Worm (Caenorhabditis elegans) whole organism, young adult: Measurements from ENCODE around the gene rpn-7.

Experiments used
- B0035.1 ChIP-seq: sonication (generic microtip); optimal IDR thresholded peaks from 2 replicates; lab custom pipeline; 2016; ENCODE audit warnings: missing genetic modification characterization, mild to moderate bottlenecking, missing compliant biosample characterization, missing genotype, missing genetic modification reagents
- B0336.3 ChIP-seq: fragments of 200-800 bp; sonication (Bioruptor generic); IDR thresholded peaks from 2 replicates; pipeline ENCODE4 v1.3.6; 2022; ENCODE audit warnings: missing genetic modification characterization, missing compliant biosample characterization
- C06A6.2 ChIP-seq: fragments of 200-800 bp; sonication (Bioruptor generic); conservative IDR thresholded peaks from 2 replicates; pipeline ENCODE4 v1.3.6; 2022; ENCODE audit warnings: missing genetic modification characterization, missing compliant biosample characterization
- C17E4.6 ChIP-seq: fragments of 200-800 bp; sonication (Bioruptor generic); IDR thresholded peaks from 2 replicates; pipeline ENCODE4 v1.3.6; 2022; ENCODE audit warnings: missing genetic modification reagents, missing genetic modification characterization, missing compliant biosample characterization
- D2030.7 ChIP-seq: fragments of 200-800 bp; sonication (Bioruptor generic); IDR thresholded peaks from 2 replicates; pipeline ENCODE4 v1.3.6; 2022; ENCODE audit warnings: missing genetic modification reagents, missing genetic modification characterization, missing compliant biosample characterization
- F22D6.2 ChIP-seq: sonication (generic microtip); optimal IDR thresholded peaks from 2 replicates; lab custom pipeline; 2016; ENCODE audit warnings: mild to moderate bottlenecking, missing genetic modification characterization, missing compliant biosample characterization
- F57A8.1 ChIP-seq: fragments of 200-800 bp; sonication (Bioruptor generic); optimal IDR thresholded peaks from 2 replicates; lab custom pipeline; 2018; ENCODE audit warnings: mild to moderate bottlenecking, missing genetic modification characterization, moderate library complexity, missing compliant biosample characterization
- K12H6.12 ChIP-seq: fragments of 200-800 bp; sonication (Bioruptor generic); optimal IDR thresholded peaks from 2 replicates; lab custom pipeline; 2018; ENCODE audit warnings: mild to moderate bottlenecking, missing genetic modification characterization, missing compliant biosample characterization
- T07F8.4 ChIP-seq: sonication (generic microtip); optimal IDR thresholded peaks from 2 replicates; lab custom pipeline; 2016; ENCODE audit warnings: mild to moderate bottlenecking, missing genetic modification characterization, moderate library complexity, missing compliant biosample characterization
- Y56A3A.18 ChIP-seq: fragments of 200-800 bp; sonication (Bioruptor generic); IDR thresholded peaks from 2 replicates; pipeline ENCODE4 v1.3.6; 2022; ENCODE audit warnings: missing genetic modification reagents, missing genetic modification characterization, missing compliant biosample characterization
- Y67H2A.10 ChIP-seq: fragments of 200-800 bp; sonication (Bioruptor generic); conservative IDR thresholded peaks from 2 replicates; pipeline ENCODE4 v1.3.6; 2022; ENCODE audit warnings: missing genetic modification reagents, missing genetic modification characterization, missing compliant biosample characterization
- Y79H2A.3 ChIP-seq: fragments of 200-800 bp; sonication (Bioruptor generic); conservative IDR thresholded peaks from 2 replicates; pipeline ENCODE4 v1.3.6; 2022; ENCODE audit warnings: missing genetic modification reagents, missing genetic modification characterization, missing compliant biosample characterization
- ama-1 ChIP-seq, 3 experiments: fragments of 150-350 bp in 1 of 3; sonication (generic microtip) in 2 of 3; optimal IDR thresholded peaks; 2 replicates each; lab custom pipeline; 2014 to 2018; ENCODE audit warnings: missing biosample characterization in 2 of 3, missing genetic modification characterization in 2 of 3, missing genetic modification reagents in 2 of 3
- atf-7 ChIP-seq: sonication (generic microtip); optimal IDR thresholded peaks from 2 replicates; lab custom pipeline; 2017; ENCODE audit warnings: mild to moderate bottlenecking, missing genetic modification characterization, missing compliant biosample characterization
- bed-2 ChIP-seq: fragments of 200-800 bp; sonication (Bioruptor generic); IDR thresholded peaks from 2 replicates; pipeline ENCODE4 v1.3.6; 2022; ENCODE audit warnings: missing genetic modification reagents, missing genetic modification characterization, missing compliant biosample characterization
- ccch-3 ChIP-seq: fragments of 200-800 bp; sonication (Bioruptor generic); optimal IDR thresholded peaks from 2 replicates; lab custom pipeline; 2018; ENCODE audit warnings: mild to moderate bottlenecking, missing genetic modification characterization, missing compliant biosample characterization
- cebp-2 ChIP-seq: fragments of 200-800 bp; sonication (Bioruptor generic); IDR thresholded peaks from 2 replicates; pipeline ENCODE4 v1.3.6; 2022; ENCODE audit warnings: missing genetic modification characterization, missing compliant biosample characterization
- ceh-58 ChIP-seq: fragments of 200-800 bp; sonication (Bioruptor generic); IDR thresholded peaks from 2 replicates; pipeline ENCODE4 v1.3.6; 2022; ENCODE audit warnings: missing genetic modification characterization, missing compliant biosample characterization
- die-1 ChIP-seq: sonication (generic microtip); optimal IDR thresholded peaks from 2 replicates; lab custom pipeline; 2016; ENCODE audit warnings: missing genotype, mild to moderate bottlenecking, missing genetic modification characterization, missing compliant biosample characterization
- egl-44 ChIP-seq: fragments of 200-800 bp; sonication (Bioruptor generic); IDR thresholded peaks from 2 replicates; pipeline ENCODE4 v1.3.6; 2022; ENCODE audit warnings: missing genetic modification reagents, missing genetic modification characterization, missing compliant biosample characterization
- ekl-4 ChIP-seq: fragments of 200-800 bp; sonication (Bioruptor generic); IDR thresholded peaks from 2 replicates; pipeline ENCODE4 v1.3.6; 2022; ENCODE audit warnings: missing genetic modification reagents, missing genetic modification characterization, missing compliant biosample characterization
- ets-4 ChIP-seq: fragments of 200-800 bp; sonication (Bioruptor generic); optimal IDR thresholded peaks from 2 replicates; lab custom pipeline; 2018; ENCODE audit warnings: mild to moderate bottlenecking, missing genetic modification characterization, missing compliant biosample characterization
- hsf-1 ChIP-seq: fragments of 200-800 bp; sonication (Bioruptor generic); IDR thresholded peaks from 2 replicates; pipeline ENCODE4 v1.3.6; 2022; ENCODE audit warnings: missing genetic modification reagents, missing genetic modification characterization, missing compliant biosample characterization
- lin-54 ChIP-seq: fragments of 200-800 bp; sonication (Bioruptor generic); optimal IDR thresholded peaks from 2 replicates; lab custom pipeline; 2018; ENCODE audit warnings: mild to moderate bottlenecking, missing genetic modification characterization, missing compliant biosample characterization
- lsl-1 ChIP-seq: fragments of 200-800 bp; sonication (Bioruptor generic); optimal IDR thresholded peaks from 2 replicates; lab custom pipeline; 2018; ENCODE audit warnings: mild to moderate bottlenecking, missing genetic modification characterization, moderate library complexity, missing compliant biosample characterization
- madf-6 ChIP-seq: fragments of 200-800 bp; sonication (Bioruptor generic); IDR thresholded peaks from 2 replicates; pipeline ENCODE4 v1.3.6; 2022; ENCODE audit warnings: missing genetic modification reagents, missing genetic modification characterization, missing compliant biosample characterization
- mel-28 ChIP-seq: sonication (generic microtip); optimal IDR thresholded peaks from 2 replicates; lab custom pipeline; 2016; ENCODE audit warnings: borderline replicate concordance, mild to moderate bottlenecking, missing genetic modification characterization, missing compliant biosample characterization
- mxl-1 ChIP-seq: sonication (generic microtip); optimal IDR thresholded peaks from 2 replicates; lab custom pipeline; 2016; ENCODE audit warnings: missing genetic modification characterization, missing compliant biosample characterization
- nfya-1 ChIP-seq: sonication (generic microtip); optimal IDR thresholded peaks from 2 replicates; lab custom pipeline; 2017; ENCODE audit warnings: antibody characterized with exemption, missing compliant biosample characterization, missing genetic modification characterization, borderline replicate concordance; ENCODE audit not compliant: insufficient read depth
- nhr-80 ChIP-seq: sonication (generic microtip); optimal IDR thresholded peaks from 2 replicates; lab custom pipeline; 2016; ENCODE audit warnings: missing genetic modification characterization, missing compliant biosample characterization
- nhr-90 ChIP-seq: sonication (generic microtip); optimal IDR thresholded peaks from 2 replicates; lab custom pipeline; 2016; ENCODE audit warnings: missing genotype, mild to moderate bottlenecking, missing genetic modification characterization, missing compliant biosample characterization
- rcor-1 ChIP-seq: fragments of 200-800 bp; sonication (Bioruptor generic); IDR thresholded peaks from 2 replicates; pipeline ENCODE4 v1.3.6; 2022; ENCODE audit warnings: missing genetic modification reagents, missing genetic modification characterization, missing compliant biosample characterization
- sea-2 ChIP-seq: fragments of 200-800 bp; sonication (Bioruptor generic); IDR thresholded peaks from 2 replicates; pipeline ENCODE4 v1.3.6; 2022; ENCODE audit warnings: missing genetic modification characterization, missing compliant biosample characterization
- snpc-3.4 ChIP-seq: sonication (generic microtip); optimal IDR thresholded peaks from 2 replicates; lab custom pipeline; 2017; ENCODE audit warnings: missing genetic modification characterization, mild to moderate bottlenecking, missing compliant biosample characterization, antibody characterized with exemption, moderate library complexity, missing genotype, missing genetic modification reagents
- snpc-4 ChIP-seq, 5 experiments: fragments of 150-350 bp in 1 of 5; sonication (generic microtip) in 4 of 5; optimal IDR thresholded peaks; 2 replicates each; lab custom pipeline; 2014 to 2018; ENCODE audit warnings: missing genetic modification characterization in 5 of 5, missing biosample characterization in 3 of 5, antibody characterized with exemption in 2 of 5, mild to moderate bottlenecking in 2 of 5, missing compliant biosample characterization in 2 of 5, missing genotype in 2 of 5, moderate library complexity in 2 of 5, missing genetic modification reagents in 1 of 5
- somi-1 ChIP-seq: fragments of 200-800 bp; sonication (Bioruptor generic); optimal IDR thresholded peaks from 2 replicates; lab custom pipeline; 2018; ENCODE audit warnings: mild to moderate bottlenecking, missing genetic modification characterization, missing compliant biosample characterization
- tlf-1 ChIP-seq: fragments of 200-800 bp; sonication (Bioruptor generic); optimal IDR thresholded peaks from 2 replicates; lab custom pipeline; 2018; ENCODE audit warnings: mild to moderate bottlenecking, missing genetic modification characterization, missing compliant biosample characterization
- xnd-1 ChIP-seq: sonication (generic microtip); optimal IDR thresholded peaks from 2 replicates; lab custom pipeline; 2016; ENCODE audit warnings: missing genotype, missing genetic modification reagents, missing genetic modification characterization, missing compliant biosample characterization
- ztf-18 ChIP-seq: sonication (generic microtip); optimal IDR thresholded peaks from 2 replicates; lab custom pipeline; 2016; ENCODE audit warnings: missing genotype, mild to moderate bottlenecking, missing genetic modification characterization, missing compliant biosample characterization
- ztf-22 ChIP-seq: fragments of 200-800 bp; sonication (Bioruptor generic); optimal IDR thresholded peaks from 2 replicates; lab custom pipeline; 2018; ENCODE audit warnings: mild to moderate bottlenecking, missing genetic modification characterization, moderate library complexity, missing compliant biosample characterization
- ztf-25 ChIP-seq: fragments of 200-800 bp; sonication (Bioruptor generic); IDR thresholded peaks from 2 replicates; pipeline ENCODE4 v1.3.6; 2022; ENCODE audit warnings: missing genetic modification reagents, missing genetic modification characterization, missing compliant biosample characterization
- ztf-3 ChIP-seq: fragments of 200-800 bp; sonication (Bioruptor generic); optimal IDR thresholded peaks from 2 replicates; lab custom pipeline; 2018; ENCODE audit warnings: mild to moderate bottlenecking, missing genetic modification characterization, missing compliant biosample characterization

Gene rpn-7

ce11 chrIV:9343102-9343599, 26.7 kb downstream of the rpn-7 start, which contains the start of gene pigc-1:
TSS of gene pigc-1 (minus strand) at chrIV:9343152.
- TF ChIP-seq snpc-4 (GFP tag; optimal IDR thresholded peaks at IDR 0.05; lab: Kevin White, UChicago) (no peak), snpc-4 (tag; optimal IDR thresholded peaks at IDR 0.05; lab: Kevin White, UChicago) (peak in 1 of 4 experiments; percentile 30), Y56A3A.18 (0 out of 2 replicates have a peak, but pooled peaks have one; percentile 27), madf-6 (peak; percentile 24; the same call in 1 of the 2 replicates), F22D6.2 (tag; lab: Kevin White, UChicago) (no peak), B0336.3 (0 out of 2 replicates have a peak, but pooled peaks have one; percentile 10)

ce11 chrIV:9353728-9354127, 37.3 kb downstream of the rpn-7 start:
- TF ChIP-seq K12H6.12 (tag; lab: Kevin White, UChicago) (no peak), ets-4 (GFP tag; lab: Kevin White, UChicago) (no peak), ztf-22 (GFP tag; lab: Kevin White, UChicago) (no peak), bed-2 (no peak), atf-7 (tag; lab: Kevin White, UChicago) (no peak), ama-1 (optimal IDR thresholded peaks at IDR 0.05; lab: Kevin White, UChicago) (no peak), ama-1 (GFP tag; optimal IDR thresholded peaks at IDR 0.05; lab: Kevin White, UChicago) (no peak), Y67H2A.10 (GFP tag; lab: Robert Waterston, UW) (no peak), ztf-18 (tag; lab: Kevin White, UChicago) (no peak), tlf-1 (GFP tag; lab: Kevin White, UChicago) (no peak), die-1 (tag; lab: Kevin White, UChicago) (no peak), mel-28 (no peak)

DNA sequence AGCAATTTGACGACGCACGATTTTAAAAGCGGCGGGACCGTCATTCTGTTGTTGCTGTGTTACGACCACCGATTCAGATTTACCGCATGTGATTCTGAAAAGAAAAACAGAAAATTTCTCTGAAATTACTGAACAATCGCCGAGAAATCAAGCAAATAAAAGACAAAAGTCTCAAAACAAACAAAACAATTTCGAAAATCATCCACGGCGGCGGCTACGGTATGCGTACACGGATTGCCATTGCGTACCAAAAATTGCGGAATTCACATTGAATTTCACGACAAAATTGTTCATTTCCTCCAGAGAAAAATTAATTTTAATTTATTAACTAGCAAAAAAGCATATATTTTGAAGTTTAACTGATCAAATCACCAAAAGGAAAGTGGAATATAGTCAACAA, 50.0 kb downstream of the rpn-7 start, which contains the start of gene pezo-1:
Gene pezo-1, minus strand, starts transcription at position 101 of the 400 bp plus-strand sequence.
- TF ChIP-seq snpc-3.4, result peak; percentile 11
- peak; percentile 28 for TF ChIP-seq lsl-1
- 0 out of 2 replicates have a peak, but pooled peaks have one; percentile 25 for TF ChIP-seq hsf-1 (GFP tag; lab: Robert Waterston, UW)
- no peak for TF ChIP-seq nhr-80

ce11 chrIV:9367852-9368627, 51.6 kb downstream of the rpn-7 start:
- TF ChIP-seq T07F8.4 (no peak), madf-6 (peak; percentile 96), die-1 (tag; lab: Kevin White, UChicago) (no peak), rcor-1 (no peak), D2030.7 (GFP tag; lab: Robert Waterston, UW) (no peak; the same call in none of the 2 replicates), ztf-25 (no peak), Y56A3A.18 (no peak), ztf-3 (GFP tag; lab: Kevin White, UChicago) (no peak), lin-54 (peak; percentile 70), F57A8.1 (GFP tag; lab: Kevin White, UChicago) (no peak), sea-2 (no peak), mxl-1 (no peak), nhr-90 (tag; lab: Kevin White, UChicago) (no peak), egl-44 (GFP tag; lab: Robert Waterston, UW) (no peak), ceh-58 (GFP tag; lab: Robert Waterston, UW) (no peak), C17E4.6 (GFP tag; lab: Robert Waterston, UW) (no peak), C06A6.2 (GFP tag; lab: Robert Waterston, UW) (no peak), nfya-1 (tag; lab: Kevin White, UChicago) (no peak), cebp-2 (GFP tag; lab: Robert Waterston, UW) (no peak), Y79H2A.3 (GFP tag; lab: Robert Waterston, UW) (no peak), ccch-3 (GFP tag; lab: Kevin White, UChicago) (no peak), ekl-4 (GFP tag; lab: Robert Waterston, UW) (peak; percentile 31; the same call in 1 of the 2 replicates), B0035.1 (tag; lab: Kevin White, UChicago) (no peak), somi-1 (no peak), xnd-1 (tag; lab: Kevin White, UChicago) (peak; percentile 89)
